Fruit fly (Drosophila melanogaster): ENCODE results near the gene kl-3.
"Not testable (repeated sequence)": the region's sequence is repeated elsewhere in the genome, so short reads cannot be mapped to it uniquely, and the experiment has no call there.

dm6 chrY:336081-336480 lies at the start of gene kl-3:
- TF ChIP-seq CG5204 (GFP tag; optimal IDR thresholded peaks at IDR 0.05); cic (GFP tag; optimal IDR thresholded peaks at IDR 0.05); CG1620 (GFP tag; optimal IDR thresholded peaks at IDR 0.05); kay (GFP tag; ENCODE audit: borderline replicate concordance); ovo (GFP tag; optimal IDR thresholded peaks at IDR 0.05); cnc (optimal IDR thresholded peaks at IDR 0.05); Mnt (GFP tag; optimal IDR thresholded peaks at IDR 0.05); Clk (GFP tag; optimal IDR thresholded peaks at IDR 0.05); CG7101 (tag; optimal IDR thresholded peaks at IDR 0.05); CG7045 (GFP tag; optimal IDR thresholded peaks at IDR 0.05); tj (GFP tag; optimal IDR thresholded peaks at IDR 0.05); bab1 (GFP tag; optimal IDR thresholded peaks at IDR 0.05): not testable (repeated sequence)

Measured in whole organism, adult.